Fruit fly (Drosophila melanogaster) whole organism, embryonic: ENCODE results near the gene EloB.

ENCODE experiments used
- ATbp ChIP-seq: fragments of 200-800 bp; sonication (Bioruptor generic); optimal IDR thresholded peaks from 2 replicates; lab custom pipeline; 2017; ENCODE audit warnings: missing biosample characterization, mild to moderate bottlenecking, missing genetic modification characterization, missing genetic modification reagents
- Awh ChIP-seq: fragments of 200-800 bp; sonication (Bioruptor generic); IDR thresholded peaks from 2 replicates; pipeline ENCODE4, ENCODE4 v1.3.6; 2022; ENCODE audit warnings: missing biosample characterization, missing genetic modification characterization
- Blimp-1 ChIP-seq: fragments of 200-800 bp; sonication (Bioruptor generic); optimal IDR thresholded peaks from 3 replicates; lab custom pipeline; 2018; ENCODE audit warnings: missing biosample characterization, missing genetic modification characterization, mild to moderate bottlenecking, moderate library complexity, missing genetic modification reagents
- CG10321 ChIP-seq: fragments of 200-800 bp; sonication (Bioruptor generic); IDR thresholded peaks from 2 replicates; pipeline ENCODE4 v1.3.6; 2022; ENCODE audit warnings: missing biosample characterization, missing genetic modification characterization
- CG10979 ChIP-seq: fragments of 200-800 bp; sonication (Bioruptor generic); optimal IDR thresholded peaks from 2 replicates; lab custom pipeline; 2018; ENCODE audit warnings: missing biosample characterization, mild to moderate bottlenecking, missing genetic modification characterization, moderate library complexity
- CG11398 ChIP-seq: fragments of 200-800 bp; sonication (Bioruptor generic); optimal IDR thresholded peaks from 2 replicates; lab custom pipeline; 2016; ENCODE audit warnings: missing biosample characterization, missing genetic modification characterization
- CG12219 ChIP-seq: fragments of 200-800 bp; sonication (Bioruptor generic); optimal IDR thresholded peaks from 3 replicates; lab custom pipeline; 2018; ENCODE audit warnings: missing biosample characterization, mild to moderate bottlenecking, missing genetic modification characterization
- CG12236 ChIP-seq: fragments of 200-800 bp; sonication (Bioruptor generic); optimal IDR thresholded peaks from 2 replicates; lab custom pipeline; 2016; ENCODE audit warnings: missing biosample characterization, missing genetic modification characterization
- CG14667 ChIP-seq: fragments of 200-800 bp; sonication (Bioruptor generic); IDR thresholded peaks from 2 replicates; pipeline ENCODE4 v1.3.6; 2022; ENCODE audit warnings: missing biosample characterization, missing genetic modification characterization
- CG14710 ChIP-seq: fragments of 200-800 bp; sonication (Bioruptor generic); optimal IDR thresholded peaks from 3 replicates; lab custom pipeline; 2019; ENCODE audit warnings: missing biosample characterization, mild to moderate bottlenecking, missing genetic modification characterization, moderate library complexity
- CG14965 ChIP-seq: fragments of 200-800 bp; sonication (Bioruptor generic); optimal IDR thresholded peaks from 2 replicates; lab custom pipeline; 2016; ENCODE audit warnings: missing biosample characterization, missing genetic modification characterization, borderline replicate concordance
- CG1603 ChIP-seq: fragments of 200-800 bp; sonication (Bioruptor generic); optimal IDR thresholded peaks from 2 replicates; lab custom pipeline; 2019; ENCODE audit warnings: missing biosample characterization, mild to moderate bottlenecking, missing genetic modification characterization, moderate library complexity
- CG17612 ChIP-seq: fragments of 200-800 bp; sonication (Bioruptor generic); IDR thresholded peaks from 2 replicates; pipeline ENCODE4 v1.3.6; 2022; ENCODE audit warnings: missing biosample characterization, missing genetic modification characterization
- CG3163 ChIP-seq: fragments of 200-800 bp; sonication (Bioruptor generic); optimal IDR thresholded peaks from 3 replicates; lab custom pipeline; 2016; ENCODE audit warnings: missing biosample characterization, missing genetic modification characterization
- CG4404 ChIP-seq: fragments of 200-800 bp; sonication (Bioruptor generic); IDR thresholded peaks from 2 replicates; pipeline ENCODE4 v1.3.6; 2022; ENCODE audit warnings: missing biosample characterization, missing genetic modification characterization
- CG6683 ChIP-seq: fragments of 200-800 bp; sonication (Bioruptor generic); optimal IDR thresholded peaks from 2 replicates; lab custom pipeline; 2017; ENCODE audit warnings: missing biosample characterization, mild to moderate bottlenecking, missing genetic modification characterization, missing genetic modification reagents
- CG7357 ChIP-seq: fragments of 200-800 bp; sonication (Bioruptor generic); IDR thresholded peaks from 3 replicates; pipeline ENCODE4 v1.3.6; 2022; ENCODE audit warnings: missing biosample characterization, missing genetic modification characterization
- CG7556 ChIP-seq: fragments of 200-800 bp; sonication (Bioruptor generic); optimal IDR thresholded peaks from 2 replicates; lab custom pipeline; 2017; ENCODE audit warnings: missing biosample characterization, mild to moderate bottlenecking, missing genetic modification characterization
- CG7786 ChIP-seq: fragments of 200-800 bp; sonication (Bioruptor generic); optimal IDR thresholded peaks from 2 replicates; lab custom pipeline; 2016; ENCODE audit warnings: missing biosample characterization, missing genetic modification characterization
- CG8089 ChIP-seq: fragments of 200-800 bp; sonication (Bioruptor generic); optimal IDR thresholded peaks from 3 replicates; lab custom pipeline; 2016; ENCODE audit warnings: missing biosample characterization, missing genetic modification characterization
- CG8478 ChIP-seq: fragments of >200 bp; optimal IDR thresholded peaks from 2 replicates; lab custom pipeline; 2018
- CG8924 ChIP-seq: fragments of 200-800 bp; optimal IDR thresholded peaks from 3 replicates; lab custom pipeline; 2019; ENCODE audit warnings: missing biosample characterization, mild to moderate bottlenecking, missing genetic modification characterization, moderate library complexity
- CG9797 ChIP-seq: fragments of 200-800 bp; sonication (Bioruptor generic); optimal IDR thresholded peaks from 3 replicates; lab custom pipeline; 2018; ENCODE audit warnings: missing biosample characterization, mild to moderate bottlenecking, missing genetic modification characterization
- Doc2 ChIP-seq: fragments of 200-800 bp; sonication (Bioruptor generic); IDR thresholded peaks from 2 replicates; pipeline ENCODE4 v1.3.6; 2022; ENCODE audit warnings: missing biosample characterization, missing genetic modification characterization
- E2f2 ChIP-seq: fragments of 200-800 bp; sonication (Bioruptor generic); IDR thresholded peaks from 2 replicates; pipeline ENCODE4 v1.3.6; 2022; ENCODE audit warnings: missing biosample characterization, missing genetic modification characterization
- Hr78 ChIP-seq, 2 experiments: fragments of 200-800 bp in 1 of 2; fragments of >200 bp in 1 of 2; sonication (Bioruptor generic) in 1 of 2; optimal IDR thresholded peaks; 2 replicates each; lab custom pipeline; 2017 to 2019; ENCODE audit warnings: missing biosample characterization in 2 of 2, missing genetic modification characterization in 2 of 2, mild to moderate bottlenecking in 1 of 2, moderate library complexity in 1 of 2
- MBD-R2 ChIP-seq: fragments of 200-800 bp; sonication (Bioruptor generic); IDR thresholded peaks from 2 replicates; pipeline ENCODE4 v1.3.6; 2022; ENCODE audit warnings: missing biosample characterization, missing genetic modification characterization
- Mes4 ChIP-seq: fragments of 200-800 bp; sonication (Bioruptor generic); optimal IDR thresholded peaks from 2 replicates; lab custom pipeline; 2016; ENCODE audit warnings: missing biosample characterization, missing genetic modification characterization
- Mrtf ChIP-seq: fragments of 200-800 bp; sonication (Bioruptor generic); IDR thresholded peaks from 3 replicates; pipeline ENCODE4 v1.3.6; 2022; ENCODE audit warnings: missing biosample characterization, missing genetic modification characterization
- Oli ChIP-seq: fragments of 200-800 bp; sonication (Bioruptor generic); optimal IDR thresholded peaks from 2 replicates; lab custom pipeline; 2018; ENCODE audit warnings: missing biosample characterization, mild to moderate bottlenecking, missing genetic modification characterization, moderate library complexity
- Pdp1 ChIP-seq, 2 experiments: fragments of 200-800 bp; sonication (Bioruptor generic); optimal IDR thresholded peaks; 3 replicates each; lab custom pipeline; 2016; ENCODE audit warnings: missing biosample characterization in 2 of 2, missing genetic modification characterization in 2 of 2, mild to moderate bottlenecking in 1 of 2, moderate library complexity in 1 of 2
- Six4 ChIP-seq: fragments of 200-800 bp; sonication (Bioruptor generic); optimal IDR thresholded peaks from 2 replicates; lab custom pipeline; 2016; ENCODE audit warnings: missing biosample characterization, missing genetic modification characterization
- Xrp1 ChIP-seq: fragments of 200-800 bp; sonication (Bioruptor generic); IDR thresholded peaks from 2 replicates; pipeline ENCODE4 v1.3.6; 2022; ENCODE audit warnings: missing biosample characterization, missing genetic modification characterization
- bigmax ChIP-seq: fragments of 200-800 bp; sonication (Bioruptor generic); optimal IDR thresholded peaks from 2 replicates; lab custom pipeline; 2018; ENCODE audit warnings: missing biosample characterization, mild to moderate bottlenecking, missing genetic modification characterization
- btn ChIP-seq: fragments of 200-800 bp; sonication (Bioruptor generic); optimal IDR thresholded peaks from 2 replicates; lab custom pipeline; 2016; ENCODE audit warnings: missing biosample characterization, missing genetic modification characterization
- chif ChIP-seq, 2 experiments: fragments of 200-800 bp; sonication (Bioruptor generic); optimal IDR thresholded peaks; 3 replicates each; lab custom pipeline; 2016; ENCODE audit warnings: missing biosample characterization in 2 of 2, missing genetic modification characterization in 2 of 2
- disco-r ChIP-seq: fragments of 200-800 bp; sonication (Bioruptor generic); optimal IDR thresholded peaks from 2 replicates; lab custom pipeline; 2016; ENCODE audit warnings: missing biosample characterization, missing genetic modification characterization
- emc ChIP-seq: fragments of 200-800 bp; sonication (Bioruptor generic); optimal IDR thresholded peaks from 2 replicates; lab custom pipeline; 2016; ENCODE audit warnings: missing biosample characterization, missing genetic modification characterization
- eve ChIP-seq, 2 experiments: fragments of >200 bp; optimal IDR thresholded peaks; 2 replicates each; lab custom pipeline; 2017; ENCODE audit warnings: missing biosample characterization in 2 of 2, missing genetic modification characterization in 2 of 2
- grn ChIP-seq: fragments of 200-800 bp; sonication (Bioruptor generic); optimal IDR thresholded peaks from 3 replicates; lab custom pipeline; 2017; ENCODE audit warnings: missing biosample characterization, missing genetic modification characterization
- her ChIP-seq: fragments of 200-800 bp; sonication (Bioruptor generic); optimal IDR thresholded peaks from 2 replicates; lab custom pipeline; 2016; ENCODE audit warnings: missing biosample characterization, missing genetic modification characterization
- insv ChIP-seq, 2 experiments: fragments of 200-800 bp; sonication (Bioruptor generic); optimal IDR thresholded peaks; 3 replicates each; lab custom pipeline; 2016 to 2018; ENCODE audit warnings: missing biosample characterization in 2 of 2, missing genetic modification characterization in 2 of 2
- klu ChIP-seq: fragments of 200-800 bp; sonication (Bioruptor generic); IDR thresholded peaks from 2 replicates; pipeline ENCODE4 v1.3.6; 2022; ENCODE audit warnings: missing biosample characterization, missing genetic modification characterization
- lov ChIP-seq, 2 experiments: fragments of 200-800 bp in 1 of 2; fragments of >200 bp in 1 of 2; sonication (Bioruptor generic) in 1 of 2; IDR thresholded peaks in 1 of 2; optimal IDR thresholded peaks in 1 of 2; 2 replicates in 1 of 2; 3 replicates in 1 of 2; pipeline versions ENCODE4 v1.3.6 to Lab custom; 2017 to 2022; ENCODE audit warnings: missing biosample characterization in 1 of 2, missing genetic modification characterization in 1 of 2
- luna ChIP-seq: fragments of 200-800 bp; sonication (Bioruptor generic); optimal IDR thresholded peaks from 2 replicates; lab custom pipeline; 2016; ENCODE audit warnings: missing biosample characterization, missing genetic modification characterization
- peb ChIP-seq: fragments of 200-800 bp; sonication (Bioruptor generic); IDR thresholded peaks from 2 replicates; pipeline ENCODE4 v1.3.6; 2022; ENCODE audit warnings: missing biosample characterization, missing genetic modification characterization
- ranshi ChIP-seq: fragments of 200-800 bp; sonication (Bioruptor generic); IDR thresholded peaks from 2 replicates; pipeline ENCODE4 v1.3.6; 2022; ENCODE audit warnings: missing biosample characterization, missing genetic modification characterization
- sna ChIP-seq: fragments of 200-800 bp; sonication (Bioruptor generic); IDR thresholded peaks from 2 replicates; pipeline ENCODE4 v1.3.6; 2022; ENCODE audit warnings: missing biosample characterization, missing genetic modification characterization; ENCODE audit not compliant: partially characterized antibody
- sug ChIP-seq: fragments of 200-800 bp; optimal IDR thresholded peaks from 2 replicates; lab custom pipeline; 2019; ENCODE audit warnings: missing biosample characterization, mild to moderate bottlenecking, missing genetic modification characterization, moderate library complexity

The EloB gene

DNA sequence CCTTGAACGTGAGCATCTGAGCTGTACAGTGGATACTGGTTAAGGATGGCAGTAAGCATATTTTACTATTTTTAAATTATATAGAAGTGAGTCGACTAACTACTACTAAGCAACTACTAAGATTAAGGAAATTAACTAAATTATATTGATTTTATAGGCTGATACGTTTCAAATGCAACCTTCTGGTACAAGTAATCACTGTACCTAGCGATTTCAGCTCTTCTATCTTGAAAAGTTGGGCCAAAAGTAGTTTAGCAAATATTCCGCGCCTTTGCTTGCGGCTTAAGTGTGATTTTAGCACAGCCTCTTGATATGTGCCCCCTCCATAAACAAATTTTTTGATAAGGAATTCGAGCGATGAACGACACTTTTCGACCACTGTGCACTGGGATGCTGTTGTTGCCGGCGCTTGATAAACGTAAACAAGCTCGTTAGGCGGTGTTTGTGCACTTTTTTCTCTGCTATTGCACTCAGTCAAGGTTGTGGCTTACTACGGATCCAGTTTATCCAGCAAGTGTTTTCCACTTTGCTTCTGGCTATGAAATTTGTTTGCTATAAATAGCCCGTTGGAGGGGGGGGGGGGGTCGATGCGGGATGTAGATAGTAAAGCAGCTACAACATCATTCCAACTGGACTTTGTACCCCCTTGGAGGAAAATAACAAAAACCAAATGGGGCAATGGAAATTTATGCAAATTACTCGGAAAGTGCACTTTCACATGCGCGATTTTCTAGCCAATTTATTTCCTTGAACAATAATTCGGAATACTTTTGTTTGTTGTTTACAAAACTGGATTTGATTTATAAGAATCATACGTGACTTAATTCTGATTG lies 23.2 kb downstream of the EloB start (continued):
- TF ChIP-seq MBD-R2 (peak; percentile 47; the same call in 1 of the 2 replicates), CG10321 (GFP tag; lab: Robert Waterston, UW) (no peak), CG7357 (GFP tag; lab: Robert Waterston, UW) (peak; percentile 76), klu (GFP tag; lab: Robert Waterston, UW) (peak; percentile 76), disco-r (GFP tag; lab: Kevin White, UChicago) (no peak), CG7556 (peak; percentile 73), CG9797 (GFP tag; lab: Kevin White, UChicago) (no peak), CG8478 (no peak), Pdp1 (GFP tag; optimal IDR thresholded peaks at IDR 0.05; lab: Kevin White, UChicago) (peak in 1 of 2 experiments; percentile 1), chif (GFP tag; optimal IDR thresholded peaks at IDR 0.05; lab: Kevin White, UChicago) (no peak), Mrtf (GFP tag; lab: Robert Waterston, UW) (peak; percentile 73; the same call in 2 of the 3 replicates), CG17612 (GFP tag; lab: Robert Waterston, UW) (peak; percentile 46; the same call in 1 of the 2 replicates), ATbp (GFP tag; lab: Kevin White, UChicago) (peak; percentile 16), ranshi (GFP tag; lab: Robert Waterston, UW) (peak; percentile 80), CG1603 (no peak), grn (GFP tag; lab: Kevin White, UChicago) (no peak), Hr78 (GFP tag; optimal IDR thresholded peaks at IDR 0.05; lab: Kevin White, UChicago) (no peak), CG8924 (tag; lab: Kevin White, UChicago) (peak; percentile 74), Xrp1 (GFP tag; lab: Robert Waterston, UW) (peak; percentile 45), E2f2 (GFP tag; lab: Robert Waterston, UW) (peak; percentile 35; the same call in 1 of the 2 replicates), btn (GFP tag; lab: Kevin White, UChicago) (no peak), CG6683 (no peak), Six4 (peak; percentile 37), Blimp-1 (peak; percentile 38), CG7786 (GFP tag; lab: Kevin White, UChicago) (no peak), CG14710 (tag; lab: Kevin White, UChicago) (peak; percentile 18), her (no peak), sna (GFP tag; lab: Robert Waterston, UW) (no peak), CG8089 (GFP tag; lab: Kevin White, UChicago) (no peak), CG12219 (GFP tag; lab: Kevin White, UChicago) (no peak), Doc2 (GFP tag; lab: Robert Waterston, UW) (no peak), lov (optimal IDR thresholded peaks at IDR 0.05; lab: Kevin White, UChicago) (no peak), lov (GFP tag; IDR thresholded peaks at IDR 0.05; lab: Robert Waterston, UW) (no peak), luna (GFP tag; lab: Kevin White, UChicago) (no peak), emc (GFP tag; lab: Kevin White, UChicago) (no peak), CG14965 (GFP tag; lab: Kevin White, UChicago) (no peak), CG12236 (GFP tag; lab: Kevin White, UChicago) (no peak), eve (GFP tag; optimal IDR thresholded peaks at IDR 0.05; lab: Kevin White, UChicago) (no peak), CG3163 (no peak), peb (GFP tag; lab: Robert Waterston, UW) (0 out of 2 replicates have a peak, but pooled peaks have one; percentile 24), bigmax (GFP tag; lab: Kevin White, UChicago) (no peak), insv (GFP tag; optimal IDR thresholded peaks at IDR 0.05; lab: Kevin White, UChicago) (peak; percentile 48 to 94), Oli (peak; percentile 78), Mes4 (GFP tag; lab: Kevin White, UChicago) (no peak), Awh (GFP tag; lab: Robert Waterston, UW) (peak; percentile 70), CG10979 (tag; lab: Kevin White, UChicago) (peak; percentile 39), sug (tag; lab: Kevin White, UChicago) (peak; percentile 35), CG14667 (peak; percentile 83), CG11398 (GFP tag; lab: Kevin White, UChicago) (no peak), CG4404 (GFP tag; lab: Robert Waterston, UW) (peak; percentile 61)
